Worm (Caenorhabditis elegans) whole organism, young adult: ENCODE data around the gene trpp-9.
A peak's percentile ranks its signal among the peaks of the same experiment; 100 is the strongest.

Experiments used
- B0035.1 ChIP-seq: sonication (generic microtip); optimal IDR thresholded peaks from 2 replicates; lab custom pipeline; 2016; ENCODE audit warnings: missing genetic modification characterization, mild to moderate bottlenecking, missing compliant biosample characterization, missing genotype, missing genetic modification reagents
- B0336.3 ChIP-seq: fragments of 200-800 bp; sonication (Bioruptor generic); IDR thresholded peaks from 2 replicates; pipeline ENCODE4 v1.3.6; 2022; ENCODE audit warnings: missing genetic modification characterization, missing compliant biosample characterization
- C06A6.2 ChIP-seq: fragments of 200-800 bp; sonication (Bioruptor generic); conservative IDR thresholded peaks from 2 replicates; pipeline ENCODE4 v1.3.6; 2022; ENCODE audit warnings: missing genetic modification characterization, missing compliant biosample characterization
- C17E4.6 ChIP-seq: fragments of 200-800 bp; sonication (Bioruptor generic); IDR thresholded peaks from 2 replicates; pipeline ENCODE4 v1.3.6; 2022; ENCODE audit warnings: missing genetic modification reagents, missing genetic modification characterization, missing compliant biosample characterization
- F10E7.11 ChIP-seq: sonication (generic microtip); optimal IDR thresholded peaks from 2 replicates; lab custom pipeline; 2017; ENCODE audit warnings: mild to moderate bottlenecking, missing genetic modification characterization, moderate library complexity, missing compliant biosample characterization
- F23B12.7 ChIP-seq: sonication (generic microtip); optimal IDR thresholded peaks from 2 replicates; lab custom pipeline; 2017; ENCODE audit warnings: missing genetic modification characterization, mild to moderate bottlenecking, missing compliant biosample characterization, antibody characterized with exemption, moderate library complexity; ENCODE audit not compliant: insufficient read depth
- Y53G8AR.9 ChIP-seq: fragments of 200-800 bp; sonication (Bioruptor generic); conservative IDR thresholded peaks from 2 replicates; pipeline ENCODE4 v1.3.6; 2022; ENCODE audit warnings: missing genetic modification reagents, missing genetic modification characterization, missing compliant biosample characterization
- Y79H2A.3 ChIP-seq: fragments of 200-800 bp; sonication (Bioruptor generic); conservative IDR thresholded peaks from 2 replicates; pipeline ENCODE4 v1.3.6; 2022; ENCODE audit warnings: missing genetic modification reagents, missing genetic modification characterization, missing compliant biosample characterization
- Y95B8A.8 ChIP-seq: fragments of 200-800 bp; sonication (Bioruptor generic); IDR thresholded peaks from 2 replicates; pipeline ENCODE4 v1.3.6; 2022; ENCODE audit warnings: missing genetic modification reagents, missing genetic modification characterization, missing compliant biosample characterization
- akir-1 ChIP-seq: fragments of 200-800 bp; sonication (Bioruptor generic); optimal IDR thresholded peaks from 2 replicates; lab custom pipeline; 2018; ENCODE audit warnings: mild to moderate bottlenecking, missing genetic modification characterization, moderate library complexity, missing compliant biosample characterization
- atf-7 ChIP-seq: sonication (generic microtip); optimal IDR thresholded peaks from 2 replicates; lab custom pipeline; 2017; ENCODE audit warnings: mild to moderate bottlenecking, missing genetic modification characterization, missing compliant biosample characterization
- attf-5 ChIP-seq: fragments of 200-800 bp; sonication (Bioruptor generic); optimal IDR thresholded peaks from 2 replicates; lab custom pipeline; 2018; ENCODE audit warnings: mild to moderate bottlenecking, missing genetic modification characterization, missing compliant biosample characterization
- ccch-3 ChIP-seq: fragments of 200-800 bp; sonication (Bioruptor generic); optimal IDR thresholded peaks from 2 replicates; lab custom pipeline; 2018; ENCODE audit warnings: mild to moderate bottlenecking, missing genetic modification characterization, missing compliant biosample characterization
- ceh-58 ChIP-seq: fragments of 200-800 bp; sonication (Bioruptor generic); IDR thresholded peaks from 2 replicates; pipeline ENCODE4 v1.3.6; 2022; ENCODE audit warnings: missing genetic modification characterization, missing compliant biosample characterization
- chd-7 ChIP-seq: sonication (generic microtip); optimal IDR thresholded peaks from 2 replicates; lab custom pipeline; 2016; ENCODE audit warnings: mild to moderate bottlenecking, missing genetic modification characterization, moderate library complexity, missing compliant biosample characterization
- dpff-1 ChIP-seq: sonication (generic microtip); optimal IDR thresholded peaks from 2 replicates; lab custom pipeline; 2017; ENCODE audit warnings: mild to moderate bottlenecking, missing genetic modification characterization, missing compliant biosample characterization
- hrde-1 ChIP-seq: sonication (generic microtip); optimal IDR thresholded peaks from 2 replicates; lab custom pipeline; 2016; ENCODE audit warnings: missing genetic modification characterization, mild to moderate bottlenecking, missing compliant biosample characterization, moderate library complexity, missing genotype, missing genetic modification reagents, borderline replicate concordance
- let-607 ChIP-seq, 2 experiments: fragments of 200-800 bp in 1 of 2; sonication (Bioruptor generic) in 1 of 2; sonication (generic microtip) in 1 of 2; optimal IDR thresholded peaks; 2 replicates each; lab custom pipeline; 2016 to 2018; ENCODE audit warnings: mild to moderate bottlenecking in 2 of 2, missing compliant biosample characterization in 2 of 2, missing genetic modification characterization in 2 of 2, moderate library complexity in 2 of 2, missing genotype in 1 of 2
- lsl-1 ChIP-seq: fragments of 200-800 bp; sonication (Bioruptor generic); optimal IDR thresholded peaks from 2 replicates; lab custom pipeline; 2018; ENCODE audit warnings: mild to moderate bottlenecking, missing genetic modification characterization, moderate library complexity, missing compliant biosample characterization
- mes-4 ChIP-seq: sonication (generic microtip); optimal IDR thresholded peaks from 2 replicates; lab custom pipeline; 2016; ENCODE audit warnings: missing genotype, missing genetic modification characterization, missing compliant biosample characterization
- mxl-1 ChIP-seq: sonication (generic microtip); optimal IDR thresholded peaks from 2 replicates; lab custom pipeline; 2016; ENCODE audit warnings: missing genetic modification characterization, missing compliant biosample characterization
- nfya-1 ChIP-seq: sonication (generic microtip); optimal IDR thresholded peaks from 2 replicates; lab custom pipeline; 2017; ENCODE audit warnings: antibody characterized with exemption, missing compliant biosample characterization, missing genetic modification characterization, borderline replicate concordance; ENCODE audit not compliant: insufficient read depth
- nhr-120 ChIP-seq: fragments of 200-800 bp; sonication (Bioruptor generic); IDR thresholded peaks from 2 replicates; pipeline ENCODE4 v1.3.6; 2022; ENCODE audit warnings: missing genetic modification characterization, missing compliant biosample characterization
- nhr-179 ChIP-seq: sonication (generic microtip); optimal IDR thresholded peaks from 2 replicates; lab custom pipeline; 2016; ENCODE audit warnings: mild to moderate bottlenecking, missing genetic modification characterization, missing compliant biosample characterization
- nhr-80 ChIP-seq: sonication (generic microtip); optimal IDR thresholded peaks from 2 replicates; lab custom pipeline; 2016; ENCODE audit warnings: missing genetic modification characterization, missing compliant biosample characterization
- pbrm-1 ChIP-seq: fragments of 200-800 bp; sonication (Bioruptor generic); IDR thresholded peaks from 2 replicates; pipeline ENCODE4 v1.3.6; 2022; ENCODE audit warnings: missing genetic modification reagents, missing genetic modification characterization, missing compliant biosample characterization
- pha-4 ChIP-seq: fragments of 150-350 bp; sonication (generic microtip); optimal IDR thresholded peaks from 2 replicates; lab custom pipeline; 2014; ENCODE audit warnings: missing biosample characterization, missing genetic modification reagents, missing genetic modification characterization
- rcor-1 ChIP-seq: fragments of 200-800 bp; sonication (Bioruptor generic); IDR thresholded peaks from 2 replicates; pipeline ENCODE4 v1.3.6; 2022; ENCODE audit warnings: missing genetic modification reagents, missing genetic modification characterization, missing compliant biosample characterization
- rec-8 ChIP-seq, 2 experiments: sonication (generic microtip); optimal IDR thresholded peaks; 2 replicates each; lab custom pipeline; 2016; ENCODE audit warnings: mild to moderate bottlenecking in 2 of 2, missing genetic modification characterization in 2 of 2, missing genetic modification reagents in 2 of 2, missing genotype in 2 of 2, missing biosample characterization in 1 of 2, missing compliant biosample characterization in 1 of 2, moderate library complexity in 1 of 2
- somi-1 ChIP-seq: fragments of 200-800 bp; sonication (Bioruptor generic); optimal IDR thresholded peaks from 2 replicates; lab custom pipeline; 2018; ENCODE audit warnings: mild to moderate bottlenecking, missing genetic modification characterization, missing compliant biosample characterization
- tbp1 ChIP-seq: fragments of 200-800 bp; sonication (Bioruptor generic); optimal IDR thresholded peaks from 2 replicates; lab custom pipeline; 2018; ENCODE audit warnings: mild to moderate bottlenecking, missing genetic modification characterization, missing compliant biosample characterization
- unc-62 ChIP-seq: fragments of 150-350 bp; optimal IDR thresholded peaks from 2 replicates; lab custom pipeline; 2014; ENCODE audit warnings: missing biosample characterization, missing genetic modification reagents, missing genetic modification characterization
- ztf-18 ChIP-seq: sonication (generic microtip); optimal IDR thresholded peaks from 2 replicates; lab custom pipeline; 2016; ENCODE audit warnings: missing genotype, mild to moderate bottlenecking, missing genetic modification characterization, missing compliant biosample characterization
- ztf-22 ChIP-seq: fragments of 200-800 bp; sonication (Bioruptor generic); optimal IDR thresholded peaks from 2 replicates; lab custom pipeline; 2018; ENCODE audit warnings: mild to moderate bottlenecking, missing genetic modification characterization, moderate library complexity, missing compliant biosample characterization
- ztf-25 ChIP-seq: fragments of 200-800 bp; sonication (Bioruptor generic); IDR thresholded peaks from 2 replicates; pipeline ENCODE4 v1.3.6; 2022; ENCODE audit warnings: missing genetic modification reagents, missing genetic modification characterization, missing compliant biosample characterization

trpp-9 gene

DNA sequence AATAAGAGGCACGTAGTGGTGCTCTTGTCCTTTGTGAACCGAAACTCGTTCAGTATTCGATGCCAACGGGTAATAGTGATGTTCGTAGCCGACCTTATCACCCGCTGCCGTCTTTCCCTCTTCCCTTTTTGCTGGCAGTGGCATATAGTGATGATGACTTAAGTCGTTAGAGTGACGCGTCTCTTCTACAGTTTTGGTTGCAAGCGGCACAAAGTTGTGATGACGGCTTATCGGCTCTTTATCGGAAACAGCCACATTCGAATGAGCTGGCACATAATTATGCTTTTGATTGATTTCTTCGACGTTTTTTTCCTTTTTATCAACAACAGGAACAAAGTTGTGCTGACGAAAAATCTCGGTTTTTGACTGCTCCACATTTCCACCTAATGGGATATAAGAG, 48.3 kb upstream of the trpp-9 start (continued):
- TF ChIP-seq attf-5 (GFP tag; lab: Kevin White, UChicago) (no peak), B0336.3 (GFP tag; lab: Robert Waterston, UW) (no peak), hrde-1 (tag; lab: Kevin White, UChicago) (no peak), nfya-1 (no peak), chd-7 (tag; lab: Kevin White, UChicago) (no peak), ztf-22 (peak; percentile 18), F23B12.7 (tag; lab: Kevin White, UChicago) (no peak), unc-62 (GFP tag; lab: Kevin White, UChicago) (peak; percentile 60), let-607 (tag; optimal IDR thresholded peaks at IDR 0.05; lab: Kevin White, UChicago) (peak; percentile 90), ceh-58 (GFP tag; lab: Robert Waterston, UW) (no peak), ccch-3 (no peak), lsl-1 (GFP tag; lab: Kevin White, UChicago) (no peak), dpff-1 (tag; lab: Kevin White, UChicago) (no peak), mxl-1 (no peak), atf-7 (tag; lab: Kevin White, UChicago) (peak; percentile 88), F10E7.11 (tag; lab: Kevin White, UChicago) (no peak), rec-8 (tag; optimal IDR thresholded peaks at IDR 0.05; lab: Kevin White, UChicago) (no peak), Y53G8AR.9 (GFP tag; lab: Robert Waterston, UW) (peak; percentile 44; the same call in 1 of the 2 replicates)

DNA sequence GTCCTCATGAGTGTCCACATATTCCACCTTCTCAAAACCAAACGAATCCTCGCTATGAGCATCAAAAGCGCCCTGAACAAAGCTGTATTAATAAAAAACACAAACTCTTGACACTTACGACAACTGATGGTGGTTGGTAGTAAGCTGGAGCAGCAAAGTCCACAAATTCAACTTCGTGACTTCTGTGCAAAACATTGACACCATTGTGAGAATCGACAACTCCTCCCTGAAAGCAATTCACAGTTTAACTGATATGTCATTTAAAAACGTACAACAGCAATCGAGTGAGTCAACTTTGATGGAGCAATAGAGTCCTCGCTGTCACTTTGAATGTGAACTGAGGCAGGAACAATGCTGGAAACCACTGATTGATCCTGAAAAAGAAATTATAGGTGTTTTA, 46.3 kb upstream of the trpp-9 start:
- TF ChIP-seq Y95B8A.8 (GFP tag; lab: Robert Waterston, UW) (no peak), nhr-80 (peak; percentile 33)
- TF ChIP-seq, all 124 proteins: peak for 1

DNA sequence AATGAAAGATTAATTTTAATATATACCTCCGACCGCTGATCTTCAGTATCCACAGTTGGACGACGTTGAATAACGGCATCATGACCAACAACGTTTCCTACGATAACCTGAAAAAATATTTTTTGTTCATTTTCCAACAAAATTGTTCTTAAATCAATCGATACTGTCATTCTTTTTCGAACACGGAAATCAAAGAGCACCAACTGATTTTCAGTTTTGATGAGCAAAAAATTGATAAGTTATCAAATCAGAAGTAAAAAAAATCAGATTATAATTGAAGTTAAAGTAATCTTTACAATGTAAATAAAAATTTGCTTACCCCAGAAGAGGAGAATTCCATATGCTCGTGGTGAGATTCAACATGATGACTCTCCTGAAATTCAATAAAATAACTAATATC, 45.3 kb upstream of the trpp-9 start:
- TF ChIP-seq unc-62 (GFP tag; lab: Kevin White, UChicago): no peak
- no peak for TF ChIP-seq mes-4 (tag; lab: Kevin White, UChicago)
- TF ChIP-seq tbp1 (GFP tag; lab: Kevin White, UChicago): no peak
- TF ChIP-seq akir-1 (GFP tag; lab: Kevin White, UChicago): no peak
- no peak for TF ChIP-seq nhr-80
- TF ChIP-seq nhr-179 (tag; lab: Kevin White, UChicago): no peak
- no peak for TF ChIP-seq B0035.1 (tag; lab: Kevin White, UChicago)
- TF ChIP-seq rcor-1 (GFP tag; lab: Robert Waterston, UW): no peak
- no peak for TF ChIP-seq C17E4.6 (GFP tag; lab: Robert Waterston, UW)
- TF ChIP-seq C06A6.2 (GFP tag; lab: Robert Waterston, UW): no peak
- TF ChIP-seq somi-1 (GFP tag; lab: Kevin White, UChicago): no peak
- no peak for TF ChIP-seq Y79H2A.3
- no peak for TF ChIP-seq chd-7 (tag; lab: Kevin White, UChicago)
- no peak for TF ChIP-seq ztf-25
- no peak for TF ChIP-seq pbrm-1 (GFP tag; lab: Robert Waterston, UW)
- no peak for TF ChIP-seq ztf-18 (tag; lab: Kevin White, UChicago)
- no peak for TF ChIP-seq pha-4
- TF ChIP-seq nhr-120 (GFP tag; lab: Robert Waterston, UW): no peak
- TF ChIP-seq let-607 (tag; optimal IDR thresholded peaks at IDR 0.05; lab: Kevin White, UChicago): no peak
